Fruit fly (Drosophila melanogaster) whole organism, embryonic: ENCODE measurements around the gene Hsp60B.

ENCODE experiments used
- ATbp ChIP-seq: fragments of 200-800 bp; sonication (Bioruptor generic); optimal IDR thresholded peaks from 2 replicates; lab custom pipeline; 2017; ENCODE audit warnings: missing biosample characterization, mild to moderate bottlenecking, missing genetic modification characterization, missing genetic modification reagents
- Atf3 ChIP-seq: fragments of 200-800 bp; sonication (Bioruptor generic); optimal IDR thresholded peaks from 3 replicates; lab custom pipeline; 2016; ENCODE audit warnings: missing biosample characterization, missing genetic modification characterization
- B-H2 ChIP-seq: fragments of 200-800 bp; sonication (Bioruptor generic); optimal IDR thresholded peaks from 2 replicates; lab custom pipeline; 2018; ENCODE audit warnings: missing biosample characterization, mild to moderate bottlenecking, missing genetic modification characterization
- C15 ChIP-seq: fragments of 200-800 bp; sonication (Bioruptor generic); IDR thresholded peaks from 3 replicates; pipeline ENCODE4 v1.3.6; 2022; ENCODE audit warnings: missing biosample characterization, missing genetic modification characterization
- CG10654 ChIP-seq: fragments of 200-800 bp; sonication (Bioruptor generic); optimal IDR thresholded peaks from 2 replicates; lab custom pipeline; 2016; ENCODE audit warnings: missing biosample characterization, missing genetic modification characterization
- CG12104 ChIP-seq: fragments of 200-800 bp; sonication (Bioruptor generic); optimal IDR thresholded peaks from 3 replicates; lab custom pipeline; 2016; ENCODE audit warnings: missing biosample characterization, missing genetic modification characterization
- CG13775 ChIP-seq: fragments of 200-800 bp; sonication (Bioruptor generic); optimal IDR thresholded peaks from 3 replicates; lab custom pipeline; 2017; ENCODE audit warnings: missing biosample characterization, mild to moderate bottlenecking, missing genetic modification characterization
- CG14014 ChIP-seq: fragments of 200-800 bp; sonication (Bioruptor generic); IDR thresholded peaks from 2 replicates; pipeline ENCODE4 v1.3.6; 2022; ENCODE audit warnings: missing biosample characterization, missing genetic modification characterization
- CG15696 ChIP-seq: fragments of 200-800 bp; sonication (Bioruptor generic); optimal IDR thresholded peaks from 2 replicates; lab custom pipeline; 2019; ENCODE audit warnings: missing biosample characterization, mild to moderate bottlenecking, missing genetic modification characterization, moderate library complexity
- CG16863 ChIP-seq: fragments of 200-800 bp; sonication (Bioruptor generic); optimal IDR thresholded peaks from 3 replicates; lab custom pipeline; 2016; ENCODE audit warnings: missing biosample characterization, missing genetic modification characterization
- CG18262 ChIP-seq: fragments of 200-800 bp; optimal IDR thresholded peaks from 3 replicates; lab custom pipeline; 2019; ENCODE audit warnings: missing biosample characterization, mild to moderate bottlenecking, missing genetic modification characterization, moderate library complexity
- CG2199 ChIP-seq: fragments of 200-800 bp; sonication (Bioruptor generic); IDR thresholded peaks from 3 replicates; pipeline ENCODE4 v1.3.6; 2022; ENCODE audit warnings: missing biosample characterization, missing genetic modification characterization
- CG2678 ChIP-seq: fragments of 200-800 bp; sonication (Bioruptor generic); optimal IDR thresholded peaks from 3 replicates; lab custom pipeline; 2019; ENCODE audit warnings: missing biosample characterization, mild to moderate bottlenecking, missing genetic modification characterization, moderate library complexity
- CG31388 ChIP-seq: fragments of 200-800 bp; sonication (Bioruptor generic); optimal IDR thresholded peaks from 2 replicates; lab custom pipeline; 2016; ENCODE audit warnings: missing biosample characterization, missing genetic modification characterization
- CG4328 ChIP-seq: fragments of 200-800 bp; sonication (Bioruptor generic); optimal IDR thresholded peaks from 3 replicates; lab custom pipeline; 2017; ENCODE audit warnings: missing biosample characterization, missing genetic modification reagents, missing genetic modification characterization
- CG4707 ChIP-seq: fragments of 200-800 bp; sonication (Bioruptor generic); optimal IDR thresholded peaks from 2 replicates; lab custom pipeline; 2018; ENCODE audit warnings: missing biosample characterization, mild to moderate bottlenecking, missing genetic modification characterization, moderate library complexity
- CG7839 ChIP-seq: fragments of 200-800 bp; sonication (Bioruptor generic); optimal IDR thresholded peaks from 3 replicates; lab custom pipeline; 2018; ENCODE audit warnings: missing biosample characterization, mild to moderate bottlenecking, missing genetic modification characterization, moderate library complexity
- Deaf1 ChIP-seq: fragments of 200-800 bp; optimal IDR thresholded peaks from 3 replicates; lab custom pipeline; 2019; ENCODE audit warnings: missing biosample characterization, mild to moderate bottlenecking, missing genetic modification characterization, moderate library complexity
- Fer1 ChIP-seq: fragments of 200-800 bp; sonication (Bioruptor generic); optimal IDR thresholded peaks from 2 replicates; lab custom pipeline; 2017; ENCODE audit warnings: missing biosample characterization, mild to moderate bottlenecking, missing genetic modification characterization
- Hmr ChIP-seq: fragments of 200-800 bp; sonication (Bioruptor generic); optimal IDR thresholded peaks from 3 replicates; lab custom pipeline; 2017; ENCODE audit warnings: mild to moderate bottlenecking, missing biosample characterization, missing genetic modification reagents, missing genetic modification characterization
- Hr3 ChIP-seq: fragments of 200-800 bp; sonication (Bioruptor generic); optimal IDR thresholded peaks from 3 replicates; lab custom pipeline; 2016; ENCODE audit warnings: missing biosample characterization, missing genetic modification characterization
- Hr51 ChIP-seq, 2 experiments: fragments of 200-800 bp; sonication (Bioruptor generic); optimal IDR thresholded peaks; 2 replicates in 1 of 2; 3 replicates in 1 of 2; lab custom pipeline; 2016 to 2018; ENCODE audit warnings: missing biosample characterization in 2 of 2, missing genetic modification characterization in 2 of 2, mild to moderate bottlenecking in 1 of 2, moderate library complexity in 1 of 2
- Lpt ChIP-seq: fragments of >200 bp; optimal IDR thresholded peaks from 2 replicates; lab custom pipeline; 2018; ENCODE audit warnings: missing biosample characterization, missing genetic modification characterization
- Mad ChIP-seq: fragments of 200-800 bp; sonication (Bioruptor generic); optimal IDR thresholded peaks from 2 replicates; lab custom pipeline; 2016; ENCODE audit warnings: missing biosample characterization, missing genetic modification characterization
- Meics ChIP-seq: fragments of 200-800 bp; sonication (Bioruptor generic); optimal IDR thresholded peaks from 2 replicates; lab custom pipeline; 2017; ENCODE audit warnings: missing biosample characterization, mild to moderate bottlenecking, missing genetic modification characterization
- Nf-YB ChIP-seq: fragments of 200-800 bp; sonication (Bioruptor generic); optimal IDR thresholded peaks from 3 replicates; lab custom pipeline; 2019; ENCODE audit warnings: missing biosample characterization, mild to moderate bottlenecking, missing genetic modification characterization, moderate library complexity
- Pdp1 ChIP-seq, 2 experiments: fragments of 200-800 bp; sonication (Bioruptor generic); optimal IDR thresholded peaks; 3 replicates each; lab custom pipeline; 2016; ENCODE audit warnings: missing biosample characterization in 2 of 2, missing genetic modification characterization in 2 of 2, mild to moderate bottlenecking in 1 of 2, moderate library complexity in 1 of 2
- Stat92E ChIP-seq, 3 experiments: fragments of >200 bp in 2 of 3; fragments of 200-800 bp in 1 of 3; sonication (Bioruptor generic) in 1 of 3; optimal IDR thresholded peaks; 2 replicates each; lab custom pipeline; 2017 to 2019; ENCODE audit warnings: missing biosample characterization in 3 of 3, missing genetic modification characterization in 3 of 3, mild to moderate bottlenecking in 1 of 3, moderate library complexity in 1 of 3
- abd-A ChIP-seq: fragments of 200-800 bp; sonication (Bioruptor generic); optimal IDR thresholded peaks from 3 replicates; lab custom pipeline; 2019; ENCODE audit warnings: missing biosample characterization, mild to moderate bottlenecking, missing genetic modification characterization, moderate library complexity
- aop ChIP-seq: fragments of 200-800 bp; sonication (Bioruptor generic); IDR thresholded peaks from 2 replicates; pipeline ENCODE4 v1.3.6; 2022; ENCODE audit warnings: missing biosample characterization, missing genetic modification characterization
- cg ChIP-seq: fragments of 200-800 bp; sonication (Bioruptor generic); optimal IDR thresholded peaks from 3 replicates; lab custom pipeline; 2019; ENCODE audit warnings: missing biosample characterization, mild to moderate bottlenecking, missing genetic modification characterization, moderate library complexity
- crc ChIP-seq: fragments of 200-800 bp; sonication (Bioruptor generic); optimal IDR thresholded peaks from 2 replicates; lab custom pipeline; 2016; ENCODE audit warnings: missing biosample characterization, missing genetic modification characterization
- danr ChIP-seq: fragments of 200-800 bp; sonication (Bioruptor generic); IDR thresholded peaks from 2 replicates; pipeline ENCODE4 v1.3.6; 2022; ENCODE audit warnings: missing biosample characterization, missing genetic modification characterization
- dysf ChIP-seq: fragments of 200-800 bp; sonication (Bioruptor generic); IDR thresholded peaks from 3 replicates; pipeline ENCODE4 v1.3.6; 2022; ENCODE audit warnings: missing biosample characterization, missing genetic modification characterization
- emc ChIP-seq: fragments of 200-800 bp; sonication (Bioruptor generic); optimal IDR thresholded peaks from 2 replicates; lab custom pipeline; 2016; ENCODE audit warnings: missing biosample characterization, missing genetic modification characterization
- en ChIP-seq: fragments of 200-800 bp; sonication (Bioruptor generic); optimal IDR thresholded peaks from 2 replicates; lab custom pipeline; 2016; ENCODE audit warnings: missing biosample characterization, missing genetic modification characterization
- fu2 ChIP-seq: fragments of 200-800 bp; sonication (Bioruptor generic); optimal IDR thresholded peaks from 2 replicates; lab custom pipeline; 2016; ENCODE audit warnings: missing biosample characterization, missing genetic modification characterization
- h ChIP-seq: fragments of >200 bp; optimal IDR thresholded peaks from 2 replicates; lab custom pipeline; 2017
- knrl ChIP-seq: fragments of 200-800 bp; sonication (Bioruptor generic); IDR thresholded peaks from 3 replicates; pipeline ENCODE4 v1.3.6; 2022; ENCODE audit warnings: missing biosample characterization, missing genetic modification characterization; ENCODE audit not compliant: partially characterized antibody
- lmd ChIP-seq: fragments of 200-800 bp; sonication (Bioruptor generic); IDR thresholded peaks from 2 replicates; pipeline ENCODE4 v1.3.6; 2022; ENCODE audit warnings: missing biosample characterization, missing genetic modification characterization
- maf-S ChIP-seq: fragments of 200-800 bp; sonication (Bioruptor generic); optimal IDR thresholded peaks from 2 replicates; lab custom pipeline; 2016; ENCODE audit warnings: missing biosample characterization, missing genetic modification characterization
- pzg ChIP-seq: fragments of 200-800 bp; sonication (Bioruptor generic); optimal IDR thresholded peaks from 3 replicates; lab custom pipeline; 2018; ENCODE audit warnings: missing biosample characterization, mild to moderate bottlenecking, missing genetic modification characterization, moderate library complexity
- ro ChIP-seq: fragments of 200-800 bp; sonication (Bioruptor generic); IDR thresholded peaks from 2 replicates; pipeline ENCODE4 v1.3.6; 2022; ENCODE audit warnings: missing biosample characterization, missing genetic modification characterization
- sc ChIP-seq, 3 experiments: fragments of >200 bp in 2 of 3; fragments of 200-800 bp in 1 of 3; sonication (Bioruptor generic) in 1 of 3; optimal IDR thresholded peaks; 2 replicates in 2 of 3; 3 replicates in 1 of 3; lab custom pipeline; 2017; ENCODE audit warnings: mild to moderate bottlenecking in 1 of 3, missing biosample characterization in 1 of 3, missing genetic modification characterization in 1 of 3, missing genetic modification reagents in 1 of 3
- sens ChIP-seq: fragments of 200-800 bp; sonication (Bioruptor generic); peaks from one replicate; lab custom pipeline; 2016; ENCODE audit warnings: missing biosample characterization, missing genetic modification characterization
- sisA ChIP-seq: fragments of 200-800 bp; sonication (Bioruptor generic); IDR thresholded peaks from 2 replicates; pipeline ENCODE4 v1.3.6; 2022; ENCODE audit warnings: missing biosample characterization, missing genetic modification characterization
- ssp ChIP-seq: fragments of 200-800 bp; sonication (Bioruptor generic); IDR thresholded peaks from 2 replicates; pipeline ENCODE4 v1.3.6; 2022; ENCODE audit warnings: missing biosample characterization, missing genetic modification characterization
- unpg ChIP-seq: fragments of 200-800 bp; sonication (Bioruptor generic); optimal IDR thresholded peaks from 3 replicates; lab custom pipeline; 2018; ENCODE audit warnings: missing biosample characterization, mild to moderate bottlenecking, missing genetic modification characterization, moderate library complexity
- zen ChIP-seq: fragments of 200-800 bp; sonication (Bioruptor generic); optimal IDR thresholded peaks from 3 replicates; lab custom pipeline; 2018; ENCODE audit warnings: missing biosample characterization, mild to moderate bottlenecking, missing genetic modification characterization, moderate library complexity

Gene Hsp60B

DNA sequence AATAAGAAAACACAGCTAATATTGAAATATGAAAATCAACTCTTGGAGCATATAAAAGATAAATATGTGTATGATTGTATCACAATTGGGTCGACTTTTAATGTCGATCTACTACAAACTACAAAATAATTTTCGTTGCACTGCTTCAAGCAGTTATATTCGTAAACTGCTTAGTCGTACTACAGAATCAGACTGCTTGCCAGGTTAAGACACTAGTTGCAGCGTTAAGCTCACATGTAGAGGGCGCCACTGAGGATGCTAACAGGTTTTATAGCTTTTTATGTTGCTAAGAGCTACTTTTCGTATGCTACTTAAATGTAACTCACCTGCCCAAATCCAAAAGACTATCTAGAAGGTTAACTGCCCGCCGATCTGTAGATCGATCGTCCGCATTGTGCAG is 11.9 kb downstream of the Hsp60B start (continued):
- TF ChIP-seq CG2678 (tag; lab: Kevin White, UChicago) = no peak
- TF ChIP-seq ssp (GFP tag; lab: Robert Waterston, UW) = peak; percentile 41; the same call in 1 of the 2 replicates
- TF ChIP-seq Hmr (GFP tag; lab: Kevin White, UChicago) = no peak
- TF ChIP-seq sisA (GFP tag; lab: Robert Waterston, UW) = peak; percentile 35
- TF ChIP-seq CG13775 = peak; percentile 2
- 0 out of 2 replicates have a peak, but pooled peaks have one; percentile 25 for TF ChIP-seq aop
- TF ChIP-seq CG31388 (GFP tag; lab: Kevin White, UChicago) = no peak
- no peak for TF ChIP-seq danr (GFP tag; lab: Robert Waterston, UW)
- no peak for TF ChIP-seq Lpt (GFP tag; lab: Kevin White, UChicago)
- TF ChIP-seq dysf (GFP tag; lab: Robert Waterston, UW) = peak; percentile 37; the same call in 1 of the 3 replicates
- no peak for TF ChIP-seq ro
- TF ChIP-seq CG12104 (GFP tag; lab: Kevin White, UChicago) = no peak
- peak; percentile 13 for TF ChIP-seq CG7839 (tag; lab: Kevin White, UChicago)
- peak; percentile 61 for TF ChIP-seq abd-A
- no peak for TF ChIP-seq fu2 (GFP tag; lab: Kevin White, UChicago)
- TF ChIP-seq CG10654 (GFP tag; lab: Kevin White, UChicago) = no peak
- TF ChIP-seq CG15696 (tag; lab: Kevin White, UChicago) = peak; percentile 17
- TF ChIP-seq sens (GFP tag; lab: Kevin White, UChicago) = peak; percentile 80

DNA sequence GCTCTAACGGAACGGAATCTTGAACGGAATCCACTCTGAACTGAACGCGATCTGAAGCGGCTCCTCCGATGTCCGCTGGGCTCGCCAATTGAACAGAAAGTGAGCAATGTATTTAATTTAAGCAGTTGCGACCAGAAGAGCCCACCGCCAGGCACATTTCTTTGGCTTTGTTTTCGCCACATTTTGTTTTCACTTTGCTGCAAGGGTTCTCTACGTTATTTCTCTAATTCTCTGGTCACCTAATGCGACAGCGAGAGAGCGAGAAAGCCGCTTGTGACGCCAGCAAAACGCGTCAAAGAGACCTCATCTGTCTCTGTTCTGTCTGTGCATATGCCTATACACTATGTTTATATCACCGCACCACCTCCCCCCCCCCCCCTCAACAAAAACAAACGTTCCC is 16.1 kb downstream of the Hsp60B start, which contains the start of gene Eaat2:
TSS of gene Eaat2 (minus strand) at position 101 of the 400 bp plus-strand sequence.
- TF ChIP-seq lmd (GFP tag; lab: Robert Waterston, UW) (no peak), en (no peak), Meics (GFP tag; lab: Kevin White, UChicago) (no peak), ATbp (GFP tag; lab: Kevin White, UChicago) (no peak), CG16863 (no peak), Pdp1 (GFP tag; optimal IDR thresholded peaks at IDR 0.05; lab: Kevin White, UChicago) (no peak), crc (GFP tag; lab: Kevin White, UChicago) (no peak), CG14014 (GFP tag; lab: Robert Waterston, UW) (no peak), h (lab: Kevin White, UChicago) (no peak), sc (optimal IDR thresholded peaks at IDR 0.05; lab: Kevin White, UChicago) (no peak), sc (GFP tag; optimal IDR thresholded peaks at IDR 0.05; lab: Kevin White, UChicago) (no peak), pzg (GFP tag; lab: Kevin White, UChicago) (no peak)

dm6 chr2L:745785-746184 is 17.6 kb downstream of the Hsp60B start:
- no peak for TF ChIP-seq emc (GFP tag; lab: Kevin White, UChicago)
- TF ChIP-seq Atf3 (GFP tag; lab: Kevin White, UChicago) = no peak
- peak; percentile 18 for TF ChIP-seq Meics (GFP tag; lab: Kevin White, UChicago)
- no peak for TF ChIP-seq C15 (GFP tag; lab: Robert Waterston, UW)
- TF ChIP-seq CG4707 (GFP tag; lab: Kevin White, UChicago) = no peak
- no peak for TF ChIP-seq zen (tag; lab: Kevin White, UChicago)
- no peak for TF ChIP-seq maf-S (GFP tag; lab: Kevin White, UChicago)
- TF ChIP-seq Deaf1 = no peak
- TF ChIP-seq knrl (GFP tag; lab: Robert Waterston, UW) = no peak
- no peak for TF ChIP-seq unpg (GFP tag; lab: Kevin White, UChicago)
- TF ChIP-seq Mad (GFP tag; lab: Kevin White, UChicago) = no peak
- TF ChIP-seq Fer1 (GFP tag; lab: Kevin White, UChicago) = peak; percentile 59
- TF ChIP-seq Nf-YB = no peak
- TF ChIP-seq CG18262 (tag; lab: Kevin White, UChicago) = no peak
- no peak for TF ChIP-seq Hr3 (GFP tag; lab: Kevin White, UChicago)
- no peak for TF ChIP-seq B-H2 (GFP tag; lab: Kevin White, UChicago)
- no peak for TF ChIP-seq Hr51 (GFP tag; optimal IDR thresholded peaks at IDR 0.05; lab: Kevin White, UChicago)
- TF ChIP-seq lmd (GFP tag; lab: Robert Waterston, UW) = no peak
- TF ChIP-seq CG2199 = no peak
- TF ChIP-seq CG4328 (GFP tag; lab: Kevin White, UChicago) = no peak
- no peak for TF ChIP-seq Stat92E (GFP tag; optimal IDR thresholded peaks at IDR 0.05; lab: Kevin White, UChicago)
- TF ChIP-seq cg = no peak
